Worm (Caenorhabditis elegans): ENCODE measurements around the gene Y39B6A.37.
A peak's percentile ranks its signal among the peaks of the same experiment; 100 is the strongest.

Gene Y39B6A.37

ce11 chrV:19031456-19031855, 40.8 kb downstream of the Y39B6A.37 start, which contains the start of gene Y39B6A.27:
TSS of gene Y39B6A.27 (plus strand) at chrV:19031756.
- TF ChIP-seq somi-1 (GFP tag; optimal IDR thresholded peaks at IDR 0.05) (no peak), tlf-1 (GFP tag; optimal IDR thresholded peaks at IDR 0.05) (no peak), F57C9.4 (tag; optimal IDR thresholded peaks at IDR 0.05) (no peak), rpc-1 (optimal IDR thresholded peaks at IDR 0.05) (no peak), rpc-1 (tag; optimal IDR thresholded peaks at IDR 0.05) (no peak), B0261.1 (tag; optimal IDR thresholded peaks at IDR 0.05) (no peak), fkh-3 (tag; optimal IDR thresholded peaks at IDR 0.05) (no peak), T26A5.8 (tag; optimal IDR thresholded peaks at IDR 0.05) (no peak), B0019.2 (GFP tag; conservative IDR thresholded peaks at IDR 0.05) (no peak), K12H6.12 (tag; optimal IDR thresholded peaks at IDR 0.05) (no peak), dox-1 (GFP tag; IDR thresholded peaks at IDR 0.05) (no peak), F55B11.4 (tag; optimal IDR thresholded peaks at IDR 0.05; ENCODE audit: borderline replicate concordance, insufficient read depth) (no peak), dpff-1 (tag; optimal IDR thresholded peaks at IDR 0.05) (no peak), mes-4 (tag; optimal IDR thresholded peaks at IDR 0.05) (no peak), zfh-2 (GFP tag; conservative IDR thresholded peaks at IDR 0.05) (no peak), ztf-22 (GFP tag; optimal IDR thresholded peaks at IDR 0.05) (no peak), madf-10 (tag; optimal IDR thresholded peaks at IDR 0.05) (no peak), ceh-58 (GFP tag; IDR thresholded peaks at IDR 0.05) (no peak)

DNA sequence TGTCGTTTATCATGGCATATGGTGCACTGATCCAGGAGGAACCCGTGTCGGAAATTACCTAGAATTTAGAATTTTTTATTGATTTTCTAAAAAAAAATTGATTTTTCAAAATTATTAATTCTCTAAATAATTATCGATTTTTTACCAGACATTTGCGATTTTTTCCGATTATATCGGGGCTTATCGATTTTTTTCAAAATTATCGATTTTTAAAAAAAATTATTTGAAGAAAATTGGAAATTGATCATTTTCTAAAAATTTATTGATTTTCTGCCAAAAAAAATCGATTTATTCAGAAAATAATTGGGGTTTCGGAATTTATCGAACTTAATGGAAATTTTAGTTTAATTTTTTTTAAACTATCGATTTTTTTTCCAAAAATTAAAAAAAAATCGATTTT, 45.4 kb downstream of the Y39B6A.37 start:
- TF ChIP-seq fkh-3 (tag; optimal IDR thresholded peaks at IDR 0.05) (no peak), C06A6.2 (GFP tag; conservative IDR thresholded peaks at IDR 0.05) (no peak), F57C9.4 (tag; optimal IDR thresholded peaks at IDR 0.05) (no peak), pha-4 (tag; optimal IDR thresholded peaks at IDR 0.05) (no peak), F52B5.7 (tag; optimal IDR thresholded peaks at IDR 0.05) (no peak), F37B4.10 (GFP tag; IDR thresholded peaks at IDR 0.05) (no peak), Y95B8A.8 (GFP tag; IDR thresholded peaks at IDR 0.05) (no peak), egl-44 (GFP tag; IDR thresholded peaks at IDR 0.05) (no peak), mel-28 (tag; optimal IDR thresholded peaks at IDR 0.05; ENCODE audit: borderline replicate concordance) (no peak), Y56A3A.18 (GFP tag; IDR thresholded peaks at IDR 0.05) (no peak), snpc-1.3 (tag; optimal IDR thresholded peaks at IDR 0.05; ENCODE audit: insufficient read depth) (no peak), lin-35 (GFP tag; optimal IDR thresholded peaks at IDR 0.05) (no peak), nhr-27 (tag; optimal IDR thresholded peaks at IDR 0.05) (no peak)

ce11 chrV:19037222-19037621, 46.6 kb downstream of the Y39B6A.37 start, which contains the start of gene asp-17:
TSS of gene asp-17 (minus strand) at chrV:19037322.
- TF ChIP-seq lin-26 (GFP tag; IDR thresholded peaks at IDR 0.05) (no peak), egrh-3 (GFP tag; IDR thresholded peaks at IDR 0.05) (no peak), Y95B8A.8 (GFP tag; IDR thresholded peaks at IDR 0.05) (no peak), Y53G8AR.9 (GFP tag; conservative IDR thresholded peaks at IDR 0.05) (no peak), dpl-1 (GFP tag; optimal IDR thresholded peaks at IDR 0.05) (no peak)

ce11 chrV:19042256-19042655, 51.6 kb downstream of the Y39B6A.37 start, which contains the start of gene asp-16:
TSS of gene asp-16 (minus strand) at chrV:19042605.
- TF ChIP-seq sptf-2 (GFP tag; optimal IDR thresholded peaks at IDR 0.05) (no peak), zfh-2 (GFP tag; conservative IDR thresholded peaks at IDR 0.05) (peak; percentile 68), fkh-3 (tag; optimal IDR thresholded peaks at IDR 0.05) (no peak), F37B4.10 (GFP tag; IDR thresholded peaks at IDR 0.05) (no peak), egrh-3 (GFP tag; IDR thresholded peaks at IDR 0.05) (peak; percentile 41; the same call in 1 of the 2 replicates), aptf-2 (GFP tag; conservative IDR thresholded peaks at IDR 0.05) (no peak)
